Worm (Caenorhabditis elegans) whole organism, young adult: ENCODE results near the gene ZC395.11.

Experiments used
- Y56A3A.18 ChIP-seq: fragments of 200-800 bp; sonication (Bioruptor generic); IDR thresholded peaks from 2 replicates; pipeline ENCODE4 v1.3.6; 2022; ENCODE audit warnings: missing genetic modification reagents, missing genetic modification characterization, missing compliant biosample characterization
- sea-2 ChIP-seq: fragments of 200-800 bp; sonication (Bioruptor generic); IDR thresholded peaks from 2 replicates; pipeline ENCODE4 v1.3.6; 2022; ENCODE audit warnings: missing genetic modification characterization, missing compliant biosample characterization

- no peak for TF ChIP-seq Y56A3A.18
- no peak for TF ChIP-seq sea-2
These were observed 37.4 kb downstream of the ZC395.11 start for ce11 chrIII:5248706-5249105.
